Worm (Caenorhabditis elegans) whole organism, early embryonic: ENCODE measurements around the gene str-35.
A peak's percentile ranks its signal among the peaks of the same experiment; 100 is the strongest.

Experiments used
- B0310.2 ChIP-seq: sonication (generic microtip); optimal IDR thresholded peaks from 2 replicates; lab custom pipeline; 2016; ENCODE audit warnings: mild to moderate bottlenecking, missing genetic modification characterization, missing compliant biosample characterization
- F13C5.2 ChIP-seq: sonication (generic microtip); optimal IDR thresholded peaks from 2 replicates; lab custom pipeline; 2017; ENCODE audit warnings: mild to moderate bottlenecking, missing genetic modification characterization, inconsistent platforms, missing compliant biosample characterization
- aly-1 ChIP-seq: sonication (generic microtip); optimal IDR thresholded peaks from 2 replicates; lab custom pipeline; 2016; ENCODE audit warnings: missing genetic modification characterization, missing compliant biosample characterization
- ama-1 ChIP-seq: fragments of 150-350 bp; optimal IDR thresholded peaks from 2 replicates; lab custom pipeline; 2014
- ceh-13 ChIP-seq: fragments of 200-800 bp; sonication (Bioruptor generic); optimal IDR thresholded peaks from 2 replicates; lab custom pipeline; 2018; ENCODE audit warnings: mild to moderate bottlenecking, missing genetic modification characterization, missing compliant biosample characterization
- ets-7 ChIP-seq: sonication (generic microtip); optimal IDR thresholded peaks from 2 replicates; lab custom pipeline; 2016; ENCODE audit warnings: missing genotype, missing genetic modification characterization, missing compliant biosample characterization
- flt-1 ChIP-seq: fragments of 200-800 bp; sonication (Bioruptor generic); IDR thresholded peaks from 2 replicates; pipeline ENCODE4 v1.3.6; 2022; ENCODE audit warnings: missing genetic modification characterization, missing compliant biosample characterization
- hnd-1 ChIP-seq: sonication (generic microtip); optimal IDR thresholded peaks from 2 replicates; lab custom pipeline; 2016; ENCODE audit warnings: missing genetic modification characterization, missing compliant biosample characterization
- scrt-1 ChIP-seq: fragments of 200-800 bp; sonication (Bioruptor generic); IDR thresholded peaks from 2 replicates; pipeline ENCODE4 v1.3.6; 2022; ENCODE audit warnings: missing genetic modification characterization, missing compliant biosample characterization
- tbx-11 ChIP-seq: fragments of 200-800 bp; sonication (Bioruptor generic); IDR thresholded peaks from 2 replicates; pipeline ENCODE4 v1.3.6; 2022; ENCODE audit warnings: missing genetic modification characterization, missing compliant biosample characterization
- tbx-37 ChIP-seq: fragments of 200-800 bp; sonication (Bioruptor generic); conservative IDR thresholded peaks from 2 replicates; pipeline ENCODE4 v1.3.6; 2022; ENCODE audit warnings: missing genetic modification reagents, missing genetic modification characterization, missing compliant biosample characterization
- tra-4 ChIP-seq: sonication (generic microtip); optimal IDR thresholded peaks from 2 replicates; lab custom pipeline; 2017; ENCODE audit warnings: missing genetic modification characterization, missing compliant biosample characterization

ce11 chrV:4499156-4499808 is 24.6 kb downstream of the str-35 start:
- TF ChIP-seq ama-1 (no peak), B0310.2 (tag; lab: Kevin White, UChicago) (no peak), F13C5.2 (tag; lab: Kevin White, UChicago) (peak; percentile 51), scrt-1 (GFP tag; lab: Robert Waterston, UW) (0 out of 2 replicates have a peak, but pooled peaks have one; percentile 11), aly-1 (tag; lab: Kevin White, UChicago) (no peak), tbx-11 (no peak), ets-7 (no peak), tra-4 (no peak), flt-1 (GFP tag; lab: Robert Waterston, UW) (no peak), hnd-1 (tag; lab: Kevin White, UChicago) (no peak), tbx-37 (GFP tag; lab: Robert Waterston, UW) (no peak), ceh-13 (GFP tag; lab: Kevin White, UChicago) (no peak)
